Worm (Caenorhabditis elegans) whole organism, L1 larva: Measurements from ENCODE around the gene T01E8.8.

Experiments used
- C04F5.9 ChIP-seq: sonication (generic microtip); optimal IDR thresholded peaks from 2 replicates; lab custom pipeline; 2016; ENCODE audit warnings: missing genetic modification characterization, missing compliant biosample characterization
- C16A3.4 ChIP-seq: fragments of 150-350 bp; optimal IDR thresholded peaks from 2 replicates; lab custom pipeline; 2014; ENCODE audit warnings: missing biosample characterization, missing genetic modification characterization
- C34B4.2 ChIP-seq: sonication (generic microtip); optimal IDR thresholded peaks from 2 replicates; lab custom pipeline; 2017; ENCODE audit warnings: mild to moderate bottlenecking, missing genetic modification characterization, missing compliant biosample characterization
- alr-1 ChIP-seq: fragments of 200-800 bp; sonication (Bioruptor generic); optimal IDR thresholded peaks from 2 replicates; lab custom pipeline; 2018; ENCODE audit warnings: borderline replicate concordance, mild to moderate bottlenecking, missing genetic modification characterization, missing compliant biosample characterization
- ces-1 ChIP-seq: fragments of 150-350 bp; optimal IDR thresholded peaks from 2 replicates; lab custom pipeline; 2014; ENCODE audit warnings: missing biosample characterization, missing genetic modification reagents, missing genetic modification characterization
- dpl-1 ChIP-seq, 3 experiments: fragments of 150-350 bp in 2 of 3; sonication (generic microtip) in 1 of 3; optimal IDR thresholded peaks; 2 replicates each; lab custom pipeline; 2014 to 2017; ENCODE audit warnings: missing biosample characterization in 3 of 3, missing genetic modification characterization in 3 of 3, missing genetic modification reagents in 3 of 3
- dsc-1 ChIP-seq: sonication (generic microtip); optimal IDR thresholded peaks from 2 replicates; lab custom pipeline; 2016; ENCODE audit warnings: mild to moderate bottlenecking, missing genetic modification characterization, missing compliant biosample characterization
- efl-3 ChIP-seq: fragments of 200-800 bp; sonication (Bioruptor generic); optimal IDR thresholded peaks from 2 replicates; lab custom pipeline; 2018; ENCODE audit warnings: mild to moderate bottlenecking, missing genetic modification characterization, missing compliant biosample characterization
- egl-13 ChIP-seq: sonication (generic microtip); optimal IDR thresholded peaks from 2 replicates; lab custom pipeline; 2016; ENCODE audit warnings: missing genotype, missing genetic modification reagents, missing genetic modification characterization, missing compliant biosample characterization
- elt-2 ChIP-seq: sonication (generic microtip); optimal IDR thresholded peaks from 2 replicates; lab custom pipeline; 2016; ENCODE audit warnings: missing genetic modification characterization, mild to moderate bottlenecking, inconsistent platforms, missing compliant biosample characterization, missing genetic modification reagents
- elt-3 ChIP-seq, 6 experiments: fragments of 150-350 bp in 1 of 6; sonication (generic microtip); optimal IDR thresholded peaks; 2 replicates each; lab custom pipeline; 2017 to 2018; ENCODE audit warnings: missing biosample characterization in 6 of 6, missing genetic modification characterization in 6 of 6, inconsistent platforms in 1 of 6
- fkh-4 ChIP-seq: sonication (generic microtip); optimal IDR thresholded peaks from 2 replicates; lab custom pipeline; 2016; ENCODE audit warnings: missing compliant biosample characterization, missing genetic modification characterization, borderline replicate concordance
- hlh-17 ChIP-seq: fragments of 200-800 bp; sonication (Bioruptor generic); optimal IDR thresholded peaks from 2 replicates; lab custom pipeline; 2018; ENCODE audit warnings: missing genetic modification characterization, mild to moderate bottlenecking, missing compliant biosample characterization, moderate library complexity, borderline replicate concordance
- hpl-2 ChIP-seq: fragments of 150-350 bp; optimal IDR thresholded peaks from 2 replicates; lab custom pipeline; 2014; ENCODE audit warnings: missing biosample characterization, missing genetic modification reagents, missing genetic modification characterization
- isw-1 ChIP-seq: fragments of 200-800 bp; sonication (Bioruptor generic); IDR thresholded peaks from 2 replicates; pipeline ENCODE4 v1.3.6; 2022; ENCODE audit warnings: missing genetic modification characterization, missing compliant biosample characterization
- jun-1 ChIP-seq: fragments of 150-350 bp; optimal IDR thresholded peaks from 2 replicates; lab custom pipeline; 2014; ENCODE audit warnings: missing biosample characterization, missing genetic modification reagents, missing genetic modification characterization
- lin-15B ChIP-seq: fragments of 150-350 bp; sonication (generic microtip); optimal IDR thresholded peaks from 3 replicates; lab custom pipeline; 2014; ENCODE audit warnings: missing biosample characterization, missing genetic modification characterization
- lin-35 ChIP-seq, 2 experiments: fragments of 150-350 bp; optimal IDR thresholded peaks; 2 replicates each; lab custom pipeline; 2014; ENCODE audit warnings: missing biosample characterization in 2 of 2, missing genetic modification characterization in 2 of 2, missing genetic modification reagents in 2 of 2
- lin-39 ChIP-seq: fragments of 150-350 bp; optimal IDR thresholded peaks from 2 replicates; lab custom pipeline; 2014; ENCODE audit warnings: missing biosample characterization, missing genetic modification reagents, missing genetic modification characterization
- lsy-2 ChIP-seq, 2 experiments: fragments of 150-350 bp; optimal IDR thresholded peaks; 2 replicates each; lab custom pipeline; 2014; ENCODE audit warnings: missing biosample characterization in 2 of 2, missing genetic modification characterization in 2 of 2
- nhr-12 ChIP-seq: sonication (generic microtip); optimal IDR thresholded peaks from 2 replicates; lab custom pipeline; 2017; ENCODE audit warnings: missing biosample characterization, missing genetic modification characterization
- nhr-19 ChIP-seq: fragments of 200-800 bp; sonication (Bioruptor generic); conservative IDR thresholded peaks from 2 replicates; pipeline ENCODE4 v1.3.6; 2022; ENCODE audit warnings: missing genetic modification characterization, missing compliant biosample characterization
- nhr-20 ChIP-seq: sonication (generic microtip); optimal IDR thresholded peaks from 2 replicates; lab custom pipeline; 2016; ENCODE audit warnings: mild to moderate bottlenecking, missing genetic modification characterization, missing compliant biosample characterization
- nhr-237 ChIP-seq: fragments of 150-350 bp; optimal IDR thresholded peaks from 2 replicates; lab custom pipeline; 2014; ENCODE audit warnings: missing biosample characterization, missing genetic modification characterization
- nhr-28 ChIP-seq: fragments of 150-350 bp; optimal IDR thresholded peaks from 2 replicates; lab custom pipeline; 2014; ENCODE audit warnings: missing biosample characterization, missing genetic modification characterization
- nhr-47 ChIP-seq: sonication (generic microtip); optimal IDR thresholded peaks from 2 replicates; lab custom pipeline; 2016; ENCODE audit warnings: mild to moderate bottlenecking, missing genetic modification characterization, moderate library complexity, missing compliant biosample characterization
- nhr-76 ChIP-seq: sonication (generic microtip); optimal IDR thresholded peaks from 2 replicates; lab custom pipeline; 2017; ENCODE audit warnings: missing biosample characterization, missing genetic modification characterization
- nhr-84 ChIP-seq: sonication (generic microtip); optimal IDR thresholded peaks from 2 replicates; lab custom pipeline; 2017; ENCODE audit warnings: missing biosample characterization, missing genetic modification characterization
- snpc-4 ChIP-seq: fragments of 150-350 bp; optimal IDR thresholded peaks from 2 replicates; lab custom pipeline; 2014; ENCODE audit warnings: missing biosample characterization, missing genetic modification characterization
- snu-23 ChIP-seq: sonication (generic microtip); optimal IDR thresholded peaks from 2 replicates; lab custom pipeline; 2016; ENCODE audit warnings: missing genetic modification characterization, missing compliant biosample characterization
- swsn-7 ChIP-seq: sonication (generic microtip); optimal IDR thresholded peaks from 2 replicates; lab custom pipeline; 2016; ENCODE audit warnings: missing genetic modification characterization, missing compliant biosample characterization
- tlp-1 ChIP-seq: fragments of 150-350 bp; optimal IDR thresholded peaks from 2 replicates; lab custom pipeline; 2014; ENCODE audit warnings: missing biosample characterization, missing genetic modification characterization
- unc-130 ChIP-seq: fragments of 150-350 bp; optimal IDR thresholded peaks from 2 replicates; lab custom pipeline; 2017; ENCODE audit warnings: missing biosample characterization, missing genetic modification characterization, inconsistent platforms
- unc-62 ChIP-seq: fragments of 150-350 bp; optimal IDR thresholded peaks from 2 replicates; lab custom pipeline; 2014; ENCODE audit warnings: missing biosample characterization, missing genetic modification reagents, missing genetic modification characterization
- unc-86 ChIP-seq: sonication (generic microtip); optimal IDR thresholded peaks from 2 replicates; lab custom pipeline; 2016; ENCODE audit warnings: missing genetic modification characterization, missing compliant biosample characterization
- unc-98 ChIP-seq: fragments of 200-800 bp; sonication (Bioruptor generic); IDR thresholded peaks from 2 replicates; pipeline ENCODE4 v1.3.6; 2022; ENCODE audit warnings: missing genetic modification characterization, missing compliant biosample characterization
- xbp-1 ChIP-seq: sonication (generic microtip); optimal IDR thresholded peaks from 2 replicates; lab custom pipeline; 2016; ENCODE audit warnings: missing genetic modification characterization, missing compliant biosample characterization
- zip-4 ChIP-seq: fragments of 200-800 bp; sonication (Bioruptor generic); optimal IDR thresholded peaks from 2 replicates; lab custom pipeline; 2018; ENCODE audit warnings: mild to moderate bottlenecking, missing genetic modification characterization, moderate library complexity, missing compliant biosample characterization

The T01E8.8 gene

ce11 chrII:10230972-10231371 lies at the start of gene T01E8.8:
T01E8.8 (plus strand) TSS chrII:10231272.
- TF ChIP-seq swsn-7 (tag; lab: Kevin White, UChicago) (no peak), isw-1 (GFP tag; lab: Robert Waterston, UW) (no peak), egl-13 (tag; lab: Kevin White, UChicago) (no peak)

ce11 chrII:10182634-10183033 lies 48.4 kb upstream of the T01E8.8 start, which contains the start of gene srd-1:
srd-1 (minus strand) TSS chrII:10182734.
- no peak for TF ChIP-seq efl-3 (GFP tag; lab: Kevin White, UChicago)
- TF ChIP-seq fkh-4 (tag; lab: Kevin White, UChicago) = no peak
- no peak for TF ChIP-seq egl-13 (tag; lab: Kevin White, UChicago)
- TF ChIP-seq elt-3 (tag; optimal IDR thresholded peaks at IDR 0.05; lab: Kevin White, UChicago) = no peak

- TF ChIP-seq alr-1 (tag; lab: Kevin White, UChicago) (no peak), jun-1 (tag; lab: Kevin White, UChicago) (no peak), C34B4.2 (tag; lab: Kevin White, UChicago) (no peak), lsy-2 (tag; optimal IDR thresholded peaks at IDR 0.05; lab: Kevin White, UChicago) (no peak), unc-130 (tag; lab: Kevin White, UChicago) (no peak), nhr-19 (GFP tag; lab: Robert Waterston, UW) (no peak)
Measured at ce11 chrII:10187808-10188207, 43.3 kb upstream of the T01E8.8 start, which contains the start of gene srd-2. srd-2 (minus strand) TSS chrII:10187908.

- TF ChIP-seq elt-2 (no peak), tlp-1 (tag; lab: Kevin White, UChicago) (no peak)
Measured at ce11 chrII:10189369-10189768, 41.7 kb upstream of the T01E8.8 start, which contains the start of gene cdc-25.4. cdc-25.4 (minus strand) TSS chrII:10189469.

ce11 chrII:10192207-10192606 lies 38.9 kb upstream of the T01E8.8 start, which contains the start of gene R05H5.7:
R05H5.7 (plus strand) TSS chrII:10192507.
- TF ChIP-seq nhr-28 (tag; lab: Kevin White, UChicago) (no peak), nhr-76 (no peak), hlh-17 (no peak), C04F5.9 (tag; lab: Kevin White, UChicago) (no peak), nhr-20 (tag; lab: Kevin White, UChicago) (no peak), dsc-1 (tag; lab: Kevin White, UChicago) (no peak), nhr-12 (no peak), snpc-4 (tag; lab: Kevin White, UChicago) (no peak), nhr-84 (no peak), lin-39 (tag; lab: Kevin White, UChicago) (no peak)

- no peak for TF ChIP-seq lin-15B
- no peak for TF ChIP-seq C16A3.4
- TF ChIP-seq snu-23 (GFP tag; lab: Kevin White, UChicago) = no peak
- TF ChIP-seq unc-62 (GFP tag; lab: Kevin White, UChicago) = no peak
- no peak for TF ChIP-seq nhr-19 (GFP tag; lab: Robert Waterston, UW)
- no peak for TF ChIP-seq lin-35 (GFP tag; optimal IDR thresholded peaks at IDR 0.05; lab: Kevin White, UChicago)
- no peak for TF ChIP-seq tlp-1 (tag; lab: Kevin White, UChicago)
- no peak for TF ChIP-seq egl-13 (tag; lab: Kevin White, UChicago)
Measured at ce11 chrII:10194605-10195004, 36.5 kb upstream of the T01E8.8 start, which contains the start of gene srb-6. srb-6 (plus strand) TSS chrII:10194905.

- TF ChIP-seq xbp-1 (tag; lab: Kevin White, UChicago) (peak; percentile 14), elt-2 (no peak), C16A3.4 (peak; percentile 67), swsn-7 (tag; lab: Kevin White, UChicago) (peak; percentile 20), unc-86 (tag; lab: Kevin White, UChicago) (no peak), lin-15B (peak; percentile 75), unc-62 (GFP tag; lab: Kevin White, UChicago) (no peak), zip-4 (GFP tag; lab: Kevin White, UChicago) (no peak), unc-98 (GFP tag; lab: Robert Waterston, UW) (no peak), lsy-2 (tag; optimal IDR thresholded peaks at IDR 0.05; lab: Kevin White, UChicago) (peak; percentile 44 to 86), nhr-28 (tag; lab: Kevin White, UChicago) (no peak), nhr-237 (tag; lab: Kevin White, UChicago) (no peak), nhr-47 (tag; lab: Kevin White, UChicago) (no peak), dpl-1 (GFP tag; optimal IDR thresholded peaks at IDR 0.05; lab: Kevin White, UChicago) (peak; percentile 80 to 90 (median 87)), nhr-84 (no peak), hpl-2 (GFP tag; lab: Kevin White, UChicago) (no peak), isw-1 (GFP tag; lab: Robert Waterston, UW) (no peak), C04F5.9 (tag; lab: Kevin White, UChicago) (no peak), alr-1 (tag; lab: Kevin White, UChicago) (no peak), ces-1 (GFP tag; lab: Kevin White, UChicago) (peak; percentile 32)
Measured at ce11 chrII:10197091-10197675, 33.9 kb upstream of the T01E8.8 start, which contains the start of gene R05H5.3. R05H5.3 (plus strand) TSS chrII:10197625.
